Fruit fly (Drosophila melanogaster) whole organism, embryonic: Measurements from ENCODE around the gene Cpr62Bc.

Experiments used
- Atf6 ChIP-seq: fragments of 200-800 bp; sonication (Bioruptor generic); IDR thresholded peaks from 2 replicates; pipeline ENCODE4 v1.3.6; 2022; ENCODE audit warnings: missing biosample characterization, missing genetic modification characterization
- Bdp1 ChIP-seq: fragments of 200-800 bp; sonication (Bioruptor generic); optimal IDR thresholded peaks from 3 replicates; lab custom pipeline; 2016; ENCODE audit warnings: missing biosample characterization, missing genetic modification characterization
- CG10147 ChIP-seq: fragments of 200-800 bp; sonication (Bioruptor generic); optimal IDR thresholded peaks from 2 replicates; lab custom pipeline; 2019; ENCODE audit warnings: missing biosample characterization, mild to moderate bottlenecking, missing genetic modification characterization, moderate library complexity
- CG1024 ChIP-seq: fragments of 200-800 bp; sonication (Bioruptor generic); IDR thresholded peaks from 2 replicates; pipeline ENCODE4 v1.3.6; 2022; ENCODE audit warnings: missing biosample characterization, missing genetic modification characterization
- CG12236 ChIP-seq: fragments of 200-800 bp; sonication (Bioruptor generic); optimal IDR thresholded peaks from 2 replicates; lab custom pipeline; 2016; ENCODE audit warnings: missing biosample characterization, missing genetic modification characterization
- CG14965 ChIP-seq: fragments of 200-800 bp; sonication (Bioruptor generic); optimal IDR thresholded peaks from 2 replicates; lab custom pipeline; 2016; ENCODE audit warnings: missing biosample characterization, missing genetic modification characterization, borderline replicate concordance
- CG15514 ChIP-seq: fragments of 200-800 bp; sonication (Bioruptor generic); optimal IDR thresholded peaks from 3 replicates; lab custom pipeline; 2017; ENCODE audit warnings: missing biosample characterization, missing genetic modification characterization, mild to moderate bottlenecking, moderate library complexity, missing genetic modification reagents
- CG15696 ChIP-seq: fragments of 200-800 bp; sonication (Bioruptor generic); optimal IDR thresholded peaks from 2 replicates; lab custom pipeline; 2019; ENCODE audit warnings: missing biosample characterization, mild to moderate bottlenecking, missing genetic modification characterization, moderate library complexity
- CG16779 ChIP-seq: fragments of 200-800 bp; sonication (Bioruptor generic); IDR thresholded peaks from 2 replicates; pipeline ENCODE4 v1.3.6; 2022; ENCODE audit warnings: missing biosample characterization, missing genetic modification characterization
- CG16863 ChIP-seq: fragments of 200-800 bp; sonication (Bioruptor generic); optimal IDR thresholded peaks from 3 replicates; lab custom pipeline; 2016; ENCODE audit warnings: missing biosample characterization, missing genetic modification characterization
- CG17612 ChIP-seq: fragments of 200-800 bp; sonication (Bioruptor generic); IDR thresholded peaks from 2 replicates; pipeline ENCODE4 v1.3.6; 2022; ENCODE audit warnings: missing biosample characterization, missing genetic modification characterization
- CG2129 ChIP-seq: fragments of 200-800 bp; sonication (Bioruptor generic); IDR thresholded peaks from 2 replicates; pipeline ENCODE4 v1.3.6; 2022; ENCODE audit warnings: missing biosample characterization, missing genetic modification characterization; ENCODE audit not compliant: partially characterized antibody
- CG2712 ChIP-seq: fragments of 200-800 bp; optimal IDR thresholded peaks from 3 replicates; lab custom pipeline; 2019; ENCODE audit warnings: missing biosample characterization, mild to moderate bottlenecking, missing genetic modification characterization, moderate library complexity
- CG30020 ChIP-seq: fragments of 200-800 bp; optimal IDR thresholded peaks from 2 replicates; lab custom pipeline; 2019; ENCODE audit warnings: missing biosample characterization, mild to moderate bottlenecking, missing genetic modification characterization, moderate library complexity
- CG4730 ChIP-seq: fragments of 200-800 bp; sonication (Bioruptor generic); IDR thresholded peaks from 2 replicates; pipeline ENCODE4 v1.3.6; 2022; ENCODE audit warnings: missing biosample characterization, missing genetic modification characterization
- CG6654 ChIP-seq: fragments of 200-800 bp; sonication (Bioruptor generic); optimal IDR thresholded peaks from 2 replicates; lab custom pipeline; 2017; ENCODE audit warnings: missing biosample characterization, mild to moderate bottlenecking, missing genetic modification characterization
- CG6689 ChIP-seq: fragments of 200-800 bp; sonication (Bioruptor generic); IDR thresholded peaks from 2 replicates; pipeline ENCODE4 v1.3.6; 2022; ENCODE audit warnings: missing biosample characterization, missing genetic modification characterization
- CG8478 ChIP-seq: fragments of >200 bp; optimal IDR thresholded peaks from 2 replicates; lab custom pipeline; 2018
- Dip3 ChIP-seq: fragments of 200-800 bp; sonication (Bioruptor generic); optimal IDR thresholded peaks from 3 replicates; lab custom pipeline; 2016; ENCODE audit warnings: missing biosample characterization, missing genetic modification characterization
- Dp ChIP-seq: fragments of 200-800 bp; sonication (Bioruptor generic); optimal IDR thresholded peaks from 2 replicates; lab custom pipeline; 2018; ENCODE audit warnings: missing biosample characterization, mild to moderate bottlenecking, missing genetic modification characterization, moderate library complexity
- Fer1 ChIP-seq: fragments of 200-800 bp; sonication (Bioruptor generic); optimal IDR thresholded peaks from 2 replicates; lab custom pipeline; 2017; ENCODE audit warnings: missing biosample characterization, mild to moderate bottlenecking, missing genetic modification characterization
- H2.0 ChIP-seq: fragments of 200-800 bp; sonication (Bioruptor generic); IDR thresholded peaks from 2 replicates; pipeline ENCODE4 v1.3.6; 2022; ENCODE audit warnings: missing biosample characterization, missing genetic modification characterization
- HLH4C ChIP-seq: fragments of 200-800 bp; sonication (Bioruptor generic); IDR thresholded peaks from 3 replicates; pipeline ENCODE4 v1.3.6; 2022; ENCODE audit warnings: missing biosample characterization, missing genetic modification characterization; ENCODE audit not compliant: partially characterized antibody
- Hey ChIP-seq: fragments of 200-800 bp; sonication (Bioruptor generic); optimal IDR thresholded peaks from 3 replicates; lab custom pipeline; 2018; ENCODE audit warnings: missing biosample characterization, mild to moderate bottlenecking, missing genetic modification characterization
- Hmr ChIP-seq: fragments of 200-800 bp; sonication (Bioruptor generic); optimal IDR thresholded peaks from 3 replicates; lab custom pipeline; 2017; ENCODE audit warnings: mild to moderate bottlenecking, missing biosample characterization, missing genetic modification reagents, missing genetic modification characterization
- Kr ChIP-seq: fragments of 200-800 bp; sonication (Bioruptor generic); optimal IDR thresholded peaks from 2 replicates; lab custom pipeline; 2017; ENCODE audit warnings: missing biosample characterization, mild to moderate bottlenecking, missing genetic modification characterization
- al ChIP-seq: fragments of 200-800 bp; sonication (Bioruptor generic); IDR thresholded peaks from 2 replicates; pipeline ENCODE4 v1.3.6; 2022; ENCODE audit warnings: missing biosample characterization, missing genetic modification characterization
- aop ChIP-seq: fragments of 200-800 bp; sonication (Bioruptor generic); IDR thresholded peaks from 2 replicates; pipeline ENCODE4 v1.3.6; 2022; ENCODE audit warnings: missing biosample characterization, missing genetic modification characterization
- chm ChIP-seq: fragments of 200-800 bp; sonication (Bioruptor generic); IDR thresholded peaks from 2 replicates; pipeline ENCODE4 v1.3.6; 2022; ENCODE audit warnings: missing biosample characterization, missing genetic modification characterization
- ci ChIP-seq: fragments of 200-800 bp; sonication (Bioruptor generic); IDR thresholded peaks from 3 replicates; pipeline ENCODE4 v1.3.6; 2022; ENCODE audit warnings: missing biosample characterization, missing genetic modification characterization
- cwo ChIP-seq: fragments of 200-800 bp; sonication (Bioruptor generic); optimal IDR thresholded peaks from 3 replicates; lab custom pipeline; 2017; ENCODE audit warnings: missing biosample characterization, missing genetic modification characterization, mild to moderate bottlenecking, moderate library complexity, missing genetic modification reagents
- disco-r ChIP-seq: fragments of 200-800 bp; sonication (Bioruptor generic); optimal IDR thresholded peaks from 2 replicates; lab custom pipeline; 2016; ENCODE audit warnings: missing biosample characterization, missing genetic modification characterization
- dmrt99B ChIP-seq: fragments of 200-800 bp; sonication (Bioruptor generic); optimal IDR thresholded peaks from 2 replicates; lab custom pipeline; 2018; ENCODE audit warnings: missing biosample characterization, mild to moderate bottlenecking, missing genetic modification characterization, moderate library complexity
- dpn ChIP-seq, 2 experiments: fragments of 200-800 bp; sonication (Bioruptor generic); optimal IDR thresholded peaks; 3 replicates each; lab custom pipeline; 2016; ENCODE audit warnings: missing biosample characterization in 2 of 2, missing genetic modification characterization in 2 of 2
- emc ChIP-seq: fragments of 200-800 bp; sonication (Bioruptor generic); optimal IDR thresholded peaks from 2 replicates; lab custom pipeline; 2016; ENCODE audit warnings: missing biosample characterization, missing genetic modification characterization
- eyg ChIP-seq: fragments of 200-800 bp; sonication (Bioruptor generic); optimal IDR thresholded peaks from 3 replicates; lab custom pipeline; 2016; ENCODE audit warnings: missing biosample characterization, missing genetic modification characterization
- ftz-f1 ChIP-seq: fragments of 200-800 bp; sonication (Bioruptor generic); optimal IDR thresholded peaks from 2 replicates; lab custom pipeline; 2016; ENCODE audit warnings: missing biosample characterization, missing genetic modification characterization
- insv ChIP-seq, 2 experiments: fragments of 200-800 bp; sonication (Bioruptor generic); optimal IDR thresholded peaks; 3 replicates each; lab custom pipeline; 2016 to 2018; ENCODE audit warnings: missing biosample characterization in 2 of 2, missing genetic modification characterization in 2 of 2
- klu ChIP-seq: fragments of 200-800 bp; sonication (Bioruptor generic); IDR thresholded peaks from 2 replicates; pipeline ENCODE4 v1.3.6; 2022; ENCODE audit warnings: missing biosample characterization, missing genetic modification characterization
- kni ChIP-seq: fragments of 200-800 bp; sonication (Bioruptor generic); optimal IDR thresholded peaks from 3 replicates; lab custom pipeline; 2017; ENCODE audit warnings: mild to moderate bottlenecking, missing biosample characterization, missing genetic modification reagents, missing genetic modification characterization
- lov ChIP-seq, 2 experiments: fragments of 200-800 bp in 1 of 2; fragments of >200 bp in 1 of 2; sonication (Bioruptor generic) in 1 of 2; IDR thresholded peaks in 1 of 2; optimal IDR thresholded peaks in 1 of 2; 2 replicates in 1 of 2; 3 replicates in 1 of 2; pipeline versions ENCODE4 v1.3.6 to Lab custom; 2017 to 2022; ENCODE audit warnings: missing biosample characterization in 1 of 2, missing genetic modification characterization in 1 of 2
- p53 ChIP-seq: fragments of 200-800 bp; sonication (Bioruptor generic); optimal IDR thresholded peaks from 2 replicates; lab custom pipeline; 2016; ENCODE audit warnings: missing biosample characterization, missing genetic modification characterization
- slou ChIP-seq: fragments of 200-800 bp; sonication (Bioruptor generic); optimal IDR thresholded peaks from 3 replicates; lab custom pipeline; 2016; ENCODE audit warnings: missing biosample characterization, missing genetic modification characterization
- sna ChIP-seq: fragments of 200-800 bp; sonication (Bioruptor generic); IDR thresholded peaks from 2 replicates; pipeline ENCODE4 v1.3.6; 2022; ENCODE audit warnings: missing biosample characterization, missing genetic modification characterization; ENCODE audit not compliant: partially characterized antibody
- so ChIP-seq: fragments of 200-800 bp; sonication (Bioruptor generic); IDR thresholded peaks from 3 replicates; pipeline ENCODE4 v1.3.6; 2022; ENCODE audit warnings: missing biosample characterization, missing genetic modification characterization
- sob ChIP-seq: fragments of 200-800 bp; sonication (Bioruptor generic); IDR thresholded peaks from 2 replicates; pipeline ENCODE4 v1.3.6; 2022; ENCODE audit warnings: missing biosample characterization, missing genetic modification characterization
- tin ChIP-seq: fragments of 200-800 bp; sonication (Bioruptor generic); optimal IDR thresholded peaks from 3 replicates; lab custom pipeline; 2016; ENCODE audit warnings: missing biosample characterization, missing genetic modification characterization
- trem ChIP-seq: fragments of 200-800 bp; optimal IDR thresholded peaks from 3 replicates; lab custom pipeline; 2019; ENCODE audit warnings: missing biosample characterization, mild to moderate bottlenecking, missing genetic modification characterization, moderate library complexity
- wek ChIP-seq: fragments of 200-800 bp; sonication (Bioruptor generic); optimal IDR thresholded peaks from 3 replicates; lab custom pipeline; 2018; ENCODE audit warnings: missing biosample characterization, mild to moderate bottlenecking, missing genetic modification characterization, moderate library complexity
- wor ChIP-seq: fragments of 200-800 bp; sonication (Bioruptor generic); IDR thresholded peaks from 2 replicates; pipeline ENCODE4 v1.3.6; 2022; ENCODE audit warnings: missing biosample characterization, missing genetic modification characterization
- zf30C ChIP-seq: fragments of 200-800 bp; sonication (Bioruptor generic); optimal IDR thresholded peaks from 3 replicates; lab custom pipeline; 2018; ENCODE audit warnings: missing biosample characterization, mild to moderate bottlenecking, missing genetic modification characterization

Cpr62Bc gene

dm6 chr3L:1886125-1886544 is 44.3 kb upstream of the Cpr62Bc start (continued):
- TF ChIP-seq CG16779, result no peak
- no peak for TF ChIP-seq Dp
- no peak for TF ChIP-seq slou (GFP tag; lab: Kevin White, UChicago)
- TF ChIP-seq sna, result no peak
- TF ChIP-seq ci (GFP tag; lab: Robert Waterston, UW), result peak; percentile 96
- TF ChIP-seq CG1024, result peak; percentile 86
- TF ChIP-seq aop (GFP tag; lab: Robert Waterston, UW), result peak; percentile 63
- no peak for TF ChIP-seq HLH4C
- no peak for TF ChIP-seq CG2129
- TF ChIP-seq wor (GFP tag; lab: Robert Waterston, UW), result peak; percentile 80
- peak; percentile 28; the same call in 1 of the 2 replicates for TF ChIP-seq Atf6 (GFP tag; lab: Robert Waterston, UW)
- no peak for TF ChIP-seq Hey
- TF ChIP-seq ftz-f1 (GFP tag; lab: Kevin White, UChicago), result no peak
- peak; percentile 83 for TF ChIP-seq trem
- TF ChIP-seq Dip3 (GFP tag; lab: Kevin White, UChicago), result peak; percentile 32
- peak; percentile 40 for TF ChIP-seq emc (GFP tag; lab: Kevin White, UChicago)
- no peak for TF ChIP-seq insv (GFP tag; optimal IDR thresholded peaks at IDR 0.05; lab: Kevin White, UChicago)
- TF ChIP-seq CG14965, result no peak
- peak; percentile 89 for TF ChIP-seq CG16863 (GFP tag; lab: Kevin White, UChicago)
- peak; percentile 34 for TF ChIP-seq CG30020 (tag; lab: Kevin White, UChicago)
- TF ChIP-seq lov (optimal IDR thresholded peaks at IDR 0.05; lab: Kevin White, UChicago), result no peak
- TF ChIP-seq lov (GFP tag; IDR thresholded peaks at IDR 0.05; lab: Robert Waterston, UW), result peak; percentile 91
- no peak for TF ChIP-seq CG8478 (lab: Kevin White, UChicago)
- no peak for TF ChIP-seq kni
- peak; percentile 91 for TF ChIP-seq CG2712
- peak; percentile 70 for TF ChIP-seq Bdp1 (GFP tag; lab: Kevin White, UChicago)
- TF ChIP-seq disco-r, result peak; percentile 75
- TF ChIP-seq klu (GFP tag; lab: Robert Waterston, UW), result peak; percentile 46
- TF ChIP-seq CG10147 (GFP tag; lab: Kevin White, UChicago), result no peak
- peak; percentile 91 for TF ChIP-seq dmrt99B (tag; lab: Kevin White, UChicago)
- TF ChIP-seq eyg (GFP tag; lab: Kevin White, UChicago), result peak; percentile 47
- TF ChIP-seq so (GFP tag; lab: Robert Waterston, UW), result peak; percentile 87
- peak; percentile 68 for TF ChIP-seq wek (GFP tag; lab: Kevin White, UChicago)
- TF ChIP-seq Hmr (GFP tag; lab: Kevin White, UChicago), result no peak
- TF ChIP-seq zf30C (GFP tag; lab: Kevin White, UChicago), result peak; percentile 89
- peak; percentile 86 for TF ChIP-seq tin (GFP tag; lab: Kevin White, UChicago)
- TF ChIP-seq sob (GFP tag; lab: Robert Waterston, UW), result peak; percentile 73; the same call in 1 of the 2 replicates
- no peak for TF ChIP-seq CG15514 (GFP tag; lab: Kevin White, UChicago)
- TF ChIP-seq H2.0, result peak; percentile 79
- TF ChIP-seq CG12236 (GFP tag; lab: Kevin White, UChicago), result peak; percentile 75
- TF ChIP-seq CG15696, result peak; percentile 94
- peak; percentile 46 for TF ChIP-seq CG6654 (GFP tag; lab: Kevin White, UChicago)
- peak; percentile 76 for TF ChIP-seq CG4730 (GFP tag; lab: Robert Waterston, UW)
- peak; percentile 32 for TF ChIP-seq Kr (GFP tag; lab: Kevin White, UChicago)
- TF ChIP-seq dpn (GFP tag; optimal IDR thresholded peaks at IDR 0.05; lab: Kevin White, UChicago), result peak; percentile 76 to 84
- peak; percentile 41 for TF ChIP-seq cwo (GFP tag; lab: Kevin White, UChicago)
- TF ChIP-seq chm (GFP tag; lab: Robert Waterston, UW), result peak; percentile 82
- TF ChIP-seq CG6689 (GFP tag; lab: Robert Waterston, UW), result peak; percentile 84
- peak; percentile 54 for TF ChIP-seq p53 (GFP tag; lab: Kevin White, UChicago)
- TF ChIP-seq Fer1 (GFP tag; lab: Kevin White, UChicago), result peak; percentile 63
- TF ChIP-seq al (GFP tag; lab: Robert Waterston, UW), result peak; percentile 32; the same call in 1 of the 2 replicates
- TF ChIP-seq CG17612, result no peak; the same call in 1 of the 2 replicates
